Fruit fly (Drosophila melanogaster) whole organism, embryonic: ENCODE results near the gene CG32055.

ENCODE experiments used
- Abd-B ChIP-seq: fragments of 200-800 bp; sonication (Bioruptor generic); optimal IDR thresholded peaks from 2 replicates; lab custom pipeline; 2018; ENCODE audit warnings: missing biosample characterization, mild to moderate bottlenecking, missing genetic modification characterization, moderate library complexity
- C15 ChIP-seq: fragments of 200-800 bp; sonication (Bioruptor generic); IDR thresholded peaks from 3 replicates; pipeline ENCODE4 v1.3.6; 2022; ENCODE audit warnings: missing biosample characterization, missing genetic modification characterization
- CG11695 ChIP-seq: fragments of 200-800 bp; sonication (Bioruptor generic); IDR thresholded peaks from 3 replicates; pipeline ENCODE4 v1.3.6; 2022; ENCODE audit warnings: missing biosample characterization, missing genetic modification characterization
- CG14014 ChIP-seq: fragments of 200-800 bp; sonication (Bioruptor generic); IDR thresholded peaks from 2 replicates; pipeline ENCODE4 v1.3.6; 2022; ENCODE audit warnings: missing biosample characterization, missing genetic modification characterization
- CG15514 ChIP-seq: fragments of 200-800 bp; sonication (Bioruptor generic); optimal IDR thresholded peaks from 3 replicates; lab custom pipeline; 2017; ENCODE audit warnings: missing biosample characterization, missing genetic modification characterization, mild to moderate bottlenecking, moderate library complexity, missing genetic modification reagents
- CG1647 ChIP-seq: fragments of 200-800 bp; sonication (Bioruptor generic); optimal IDR thresholded peaks from 3 replicates; lab custom pipeline; 2016; ENCODE audit warnings: missing biosample characterization, missing genetic modification characterization
- CG17385 ChIP-seq: fragments of 200-800 bp; sonication (Bioruptor generic); optimal IDR thresholded peaks from 3 replicates; lab custom pipeline; 2018; ENCODE audit warnings: missing biosample characterization, mild to moderate bottlenecking, missing genetic modification characterization
- CG1832 ChIP-seq: fragments of 200-800 bp; sonication (Bioruptor generic); optimal IDR thresholded peaks from 2 replicates; lab custom pipeline; 2017; ENCODE audit warnings: missing biosample characterization, mild to moderate bottlenecking, missing genetic modification characterization, inconsistent platforms
- CG3163 ChIP-seq: fragments of 200-800 bp; sonication (Bioruptor generic); optimal IDR thresholded peaks from 3 replicates; lab custom pipeline; 2016; ENCODE audit warnings: missing biosample characterization, missing genetic modification characterization
- CG4404 ChIP-seq: fragments of 200-800 bp; sonication (Bioruptor generic); IDR thresholded peaks from 2 replicates; pipeline ENCODE4 v1.3.6; 2022; ENCODE audit warnings: missing biosample characterization, missing genetic modification characterization
- CG8478 ChIP-seq: fragments of >200 bp; optimal IDR thresholded peaks from 2 replicates; lab custom pipeline; 2018
- CG9797 ChIP-seq: fragments of 200-800 bp; sonication (Bioruptor generic); optimal IDR thresholded peaks from 3 replicates; lab custom pipeline; 2018; ENCODE audit warnings: missing biosample characterization, mild to moderate bottlenecking, missing genetic modification characterization
- D ChIP-seq, 2 experiments: fragments of 200-800 bp in 1 of 2; fragments of >200 bp in 1 of 2; sonication (Bioruptor generic) in 1 of 2; optimal IDR thresholded peaks; 2 replicates in 1 of 2; 3 replicates in 1 of 2; lab custom pipeline; 2017; ENCODE audit warnings: mild to moderate bottlenecking in 1 of 2, missing biosample characterization in 1 of 2, missing genetic modification characterization in 1 of 2, missing genetic modification reagents in 1 of 2
- Deaf1 ChIP-seq: fragments of 200-800 bp; optimal IDR thresholded peaks from 3 replicates; lab custom pipeline; 2019; ENCODE audit warnings: missing biosample characterization, mild to moderate bottlenecking, missing genetic modification characterization, moderate library complexity
- Drgx ChIP-seq: fragments of 200-800 bp; sonication (Bioruptor generic); IDR thresholded peaks from 2 replicates; pipeline ENCODE4 v1.3.6; 2022; ENCODE audit warnings: missing biosample characterization, missing genetic modification characterization
- Ets65A ChIP-seq: fragments of 200-800 bp; sonication (Bioruptor generic); peaks from one replicate; lab custom pipeline; 2016; ENCODE audit warnings: missing biosample characterization, missing genetic modification characterization
- Hr51 ChIP-seq, 2 experiments: fragments of 200-800 bp; sonication (Bioruptor generic); optimal IDR thresholded peaks; 2 replicates in 1 of 2; 3 replicates in 1 of 2; lab custom pipeline; 2016 to 2018; ENCODE audit warnings: missing biosample characterization in 2 of 2, missing genetic modification characterization in 2 of 2, mild to moderate bottlenecking in 1 of 2, moderate library complexity in 1 of 2
- Hsf ChIP-seq: fragments of 200-800 bp; sonication (Bioruptor generic); optimal IDR thresholded peaks from 3 replicates; lab custom pipeline; 2016; ENCODE audit warnings: missing biosample characterization, missing genetic modification characterization
- Mad ChIP-seq: fragments of 200-800 bp; sonication (Bioruptor generic); optimal IDR thresholded peaks from 2 replicates; lab custom pipeline; 2016; ENCODE audit warnings: missing biosample characterization, missing genetic modification characterization
- Ravus ChIP-seq: fragments of 200-800 bp; sonication (Bioruptor generic); IDR thresholded peaks from 2 replicates; pipeline ENCODE4 v1.3.6; 2022; ENCODE audit warnings: missing biosample characterization, missing genetic modification characterization
- Trl ChIP-seq, 3 experiments: fragments of >200 bp in 2 of 3; fragments of 200-800 bp in 1 of 3; sonication (Bioruptor generic) in 1 of 3; optimal IDR thresholded peaks; 2 replicates in 1 of 3; 3 replicates in 2 of 3; lab custom pipeline; 2016 to 2017; ENCODE audit warnings: missing biosample characterization in 1 of 3, missing genetic modification characterization in 1 of 3
- Usf ChIP-seq: fragments of 200-800 bp; sonication (Bioruptor generic); optimal IDR thresholded peaks from 2 replicates; lab custom pipeline; 2017; ENCODE audit warnings: missing genotype, missing biosample characterization, missing genetic modification characterization
- abd-A ChIP-seq: fragments of 200-800 bp; sonication (Bioruptor generic); optimal IDR thresholded peaks from 3 replicates; lab custom pipeline; 2019; ENCODE audit warnings: missing biosample characterization, mild to moderate bottlenecking, missing genetic modification characterization, moderate library complexity
- ara ChIP-seq: fragments of 200-800 bp; sonication (Bioruptor generic); IDR thresholded peaks from 2 replicates; pipeline ENCODE4 v1.3.6; 2022; ENCODE audit warnings: missing biosample characterization, missing genetic modification characterization
- bigmax ChIP-seq: fragments of 200-800 bp; sonication (Bioruptor generic); optimal IDR thresholded peaks from 2 replicates; lab custom pipeline; 2018; ENCODE audit warnings: missing biosample characterization, mild to moderate bottlenecking, missing genetic modification characterization
- bsh ChIP-seq, 2 experiments: fragments of 200-800 bp; sonication (Bioruptor generic); optimal IDR thresholded peaks; 2 replicates each; lab custom pipeline; 2017 to 2018; ENCODE audit warnings: mild to moderate bottlenecking in 2 of 2, missing biosample characterization in 2 of 2, missing genetic modification characterization in 2 of 2, moderate library complexity in 1 of 2
- croc ChIP-seq: fragments of 200-800 bp; sonication (Bioruptor generic); conservative IDR thresholded peaks from 3 replicates; pipeline ENCODE4 v1.3.6; 2022; ENCODE audit warnings: missing biosample characterization, missing genetic modification characterization
- danr ChIP-seq: fragments of 200-800 bp; sonication (Bioruptor generic); IDR thresholded peaks from 2 replicates; pipeline ENCODE4 v1.3.6; 2022; ENCODE audit warnings: missing biosample characterization, missing genetic modification characterization
- dmrt99B ChIP-seq: fragments of 200-800 bp; sonication (Bioruptor generic); optimal IDR thresholded peaks from 2 replicates; lab custom pipeline; 2018; ENCODE audit warnings: missing biosample characterization, mild to moderate bottlenecking, missing genetic modification characterization, moderate library complexity
- ewg ChIP-seq: fragments of 200-800 bp; sonication (Bioruptor generic); optimal IDR thresholded peaks from 3 replicates; lab custom pipeline; 2017; ENCODE audit warnings: mild to moderate bottlenecking, missing biosample characterization, missing genetic modification reagents, missing genetic modification characterization
- fd3F ChIP-seq: fragments of 200-800 bp; sonication (Bioruptor generic); optimal IDR thresholded peaks from 2 replicates; lab custom pipeline; 2018; ENCODE audit warnings: missing biosample characterization, mild to moderate bottlenecking, missing genetic modification characterization, moderate library complexity
- inv ChIP-seq: fragments of 200-800 bp; sonication (Bioruptor generic); IDR thresholded peaks from 2 replicates; pipeline ENCODE4 v1.3.6; 2022; ENCODE audit warnings: missing biosample characterization, missing genetic modification characterization; ENCODE audit not compliant: partially characterized antibody
- jing ChIP-seq: fragments of 200-800 bp; sonication (Bioruptor generic); optimal IDR thresholded peaks from 2 replicates; lab custom pipeline; 2018; ENCODE audit warnings: missing biosample characterization, mild to moderate bottlenecking, missing genetic modification characterization
- nerfin-2 ChIP-seq: fragments of 200-800 bp; sonication (Bioruptor generic); IDR thresholded peaks from 2 replicates; pipeline ENCODE4 v1.3.6; 2022; ENCODE audit warnings: missing biosample characterization, missing genetic modification characterization; ENCODE audit not compliant: partially characterized antibody
- pros ChIP-seq: fragments of 200-800 bp; sonication (Bioruptor generic); optimal IDR thresholded peaks from 3 replicates; lab custom pipeline; 2019; ENCODE audit warnings: missing biosample characterization, mild to moderate bottlenecking, missing genetic modification characterization, moderate library complexity
- sim ChIP-seq: fragments of 200-800 bp; sonication (Bioruptor generic); IDR thresholded peaks from 2 replicates; pipeline ENCODE4 v1.3.6; 2022; ENCODE audit warnings: missing biosample characterization, missing genetic modification characterization
- ssp ChIP-seq: fragments of 200-800 bp; sonication (Bioruptor generic); IDR thresholded peaks from 2 replicates; pipeline ENCODE4 v1.3.6; 2022; ENCODE audit warnings: missing biosample characterization, missing genetic modification characterization
- trem ChIP-seq: fragments of 200-800 bp; optimal IDR thresholded peaks from 3 replicates; lab custom pipeline; 2019; ENCODE audit warnings: missing biosample characterization, mild to moderate bottlenecking, missing genetic modification characterization, moderate library complexity
- unpg ChIP-seq: fragments of 200-800 bp; sonication (Bioruptor generic); optimal IDR thresholded peaks from 3 replicates; lab custom pipeline; 2018; ENCODE audit warnings: missing biosample characterization, mild to moderate bottlenecking, missing genetic modification characterization, moderate library complexity
- vvl ChIP-seq: fragments of 200-800 bp; sonication (Bioruptor generic); IDR thresholded peaks from 2 replicates; pipeline ENCODE4 v1.3.6; 2022; ENCODE audit warnings: missing biosample characterization, missing genetic modification characterization
- wek ChIP-seq: fragments of 200-800 bp; sonication (Bioruptor generic); optimal IDR thresholded peaks from 3 replicates; lab custom pipeline; 2018; ENCODE audit warnings: missing biosample characterization, mild to moderate bottlenecking, missing genetic modification characterization, moderate library complexity
- z ChIP-seq: fragments of 200-800 bp; sonication (Bioruptor generic); IDR thresholded peaks from 3 replicates; pipeline ENCODE4 v1.3.6; 2022; ENCODE audit warnings: missing biosample characterization, missing genetic modification characterization

The CG32055 gene

dm6 chr3L:10198571-10198970, 21.4 kb downstream of the CG32055 start:
- TF ChIP-seq Hr51 (GFP tag; optimal IDR thresholded peaks at IDR 0.05; lab: Kevin White, UChicago): peak in 1 of 2 experiments; percentile 7
- no peak for TF ChIP-seq inv (GFP tag; lab: Robert Waterston, UW)
- no peak for TF ChIP-seq CG15514
- TF ChIP-seq Drgx (GFP tag; lab: Robert Waterston, UW): peak; percentile 46; the same call in 1 of the 2 replicates
- TF ChIP-seq Usf: no peak
- TF ChIP-seq dmrt99B (tag; lab: Kevin White, UChicago): peak; percentile 21
- peak; percentile 28; the same call in 1 of the 2 replicates for TF ChIP-seq vvl (GFP tag; lab: Robert Waterston, UW)
- no peak for TF ChIP-seq Ravus (GFP tag; lab: Robert Waterston, UW)

- TF ChIP-seq z (GFP tag; lab: Robert Waterston, UW) (peak; percentile 70; the same call in 2 of the 3 replicates), nerfin-2 (GFP tag; lab: Robert Waterston, UW) (no peak), pros (GFP tag; lab: Kevin White, UChicago) (peak; percentile 66)
Measured at dm6 chr3L:10197360-10197759, 22.6 kb downstream of the CG32055 start.

dm6 chr3L:10189179-10189578, 30.8 kb downstream of the CG32055 start:
- TF ChIP-seq CG14014 (GFP tag; lab: Robert Waterston, UW) (no peak), bsh (GFP tag; optimal IDR thresholded peaks at IDR 0.05; lab: Kevin White, UChicago) (no peak), CG1832 (GFP tag; lab: Kevin White, UChicago) (peak; percentile 41), Abd-B (no peak), danr (no peak), sim (no peak), CG17385 (GFP tag; lab: Kevin White, UChicago) (no peak), fd3F (GFP tag; lab: Kevin White, UChicago) (no peak), CG11695 (GFP tag; lab: Robert Waterston, UW) (no peak), ssp (GFP tag; lab: Robert Waterston, UW) (peak; percentile 4; the same call in 1 of the 2 replicates), Hsf (no peak), D (optimal IDR thresholded peaks at IDR 0.05; lab: Kevin White, UChicago) (peak; percentile 74), D (GFP tag; optimal IDR thresholded peaks at IDR 0.05; lab: Kevin White, UChicago) (no peak), CG8478 (lab: Kevin White, UChicago) (peak; percentile 65), trem (tag; lab: Kevin White, UChicago) (no peak), jing (GFP tag; lab: Kevin White, UChicago) (no peak), Mad (GFP tag; lab: Kevin White, UChicago) (no peak), CG1647 (GFP tag; lab: Kevin White, UChicago) (no peak), C15 (GFP tag; lab: Robert Waterston, UW) (no peak)
- TF ChIP-seq, all 482 proteins: peak for 4

- TF ChIP-seq ara (GFP tag; lab: Robert Waterston, UW): no peak
- TF ChIP-seq CG3163: peak; percentile 85
- TF ChIP-seq Deaf1 (tag; lab: Kevin White, UChicago): peak; percentile 73
- peak; percentile 45 for TF ChIP-seq Ets65A (GFP tag; lab: Kevin White, UChicago)
- peak; percentile 5 for TF ChIP-seq ewg
- TF ChIP-seq abd-A: peak; percentile 77
- TF ChIP-seq Trl (optimal IDR thresholded peaks at IDR 0.05; lab: Kevin White, UChicago): peak; percentile 31 to 43
- no peak for TF ChIP-seq Trl (GFP tag; optimal IDR thresholded peaks at IDR 0.05; lab: Kevin White, UChicago)
- no peak for TF ChIP-seq wek (GFP tag; lab: Kevin White, UChicago)
- TF ChIP-seq CG4404 (GFP tag; lab: Robert Waterston, UW): no peak
- TF ChIP-seq croc (GFP tag; lab: Robert Waterston, UW): no peak
- TF ChIP-seq unpg (GFP tag; lab: Kevin White, UChicago): no peak
- no peak for TF ChIP-seq bigmax (GFP tag; lab: Kevin White, UChicago)
- TF ChIP-seq CG9797 (GFP tag; lab: Kevin White, UChicago): no peak
Measured at dm6 chr3L:10186893-10187292, 33.1 kb downstream of the CG32055 start.
